Fruit fly (Drosophila melanogaster) whole organism, embryonic: ENCODE results near the gene CG31637.

ENCODE experiments used
- Atf3 ChIP-seq: fragments of 200-800 bp; sonication (Bioruptor generic); optimal IDR thresholded peaks from 3 replicates; lab custom pipeline; 2016; ENCODE audit warnings: missing biosample characterization, missing genetic modification characterization
- BtbVII ChIP-seq: fragments of 200-800 bp; sonication (Bioruptor generic); optimal IDR thresholded peaks from 3 replicates; lab custom pipeline; 2017; ENCODE audit warnings: missing biosample characterization, mild to moderate bottlenecking, missing genetic modification characterization
- CG14050 ChIP-seq: fragments of 200-800 bp; sonication (Bioruptor generic); IDR thresholded peaks from 3 replicates; pipeline ENCODE4 v1.3.6; 2022; ENCODE audit warnings: missing biosample characterization, missing genetic modification characterization
- CG1529 ChIP-seq: fragments of 200-800 bp; sonication (Bioruptor generic); optimal IDR thresholded peaks from 3 replicates; lab custom pipeline; 2018; ENCODE audit warnings: missing biosample characterization, missing genetic modification characterization
- CG17186 ChIP-seq: fragments of 200-800 bp; sonication (Bioruptor generic); optimal IDR thresholded peaks from 3 replicates; lab custom pipeline; 2017; ENCODE audit warnings: missing biosample characterization, missing genetic modification reagents, missing genetic modification characterization
- CG17612 ChIP-seq: fragments of 200-800 bp; sonication (Bioruptor generic); IDR thresholded peaks from 2 replicates; pipeline ENCODE4 v1.3.6; 2022; ENCODE audit warnings: missing biosample characterization, missing genetic modification characterization
- CG18011 ChIP-seq: fragments of 200-800 bp; sonication (Bioruptor generic); optimal IDR thresholded peaks from 2 replicates; lab custom pipeline; 2017; ENCODE audit warnings: missing biosample characterization, missing genetic modification characterization, mild to moderate bottlenecking, moderate library complexity, missing genotype
- CG18262 ChIP-seq: fragments of 200-800 bp; optimal IDR thresholded peaks from 3 replicates; lab custom pipeline; 2019; ENCODE audit warnings: missing biosample characterization, mild to moderate bottlenecking, missing genetic modification characterization, moderate library complexity
- CG1832 ChIP-seq: fragments of 200-800 bp; sonication (Bioruptor generic); optimal IDR thresholded peaks from 2 replicates; lab custom pipeline; 2017; ENCODE audit warnings: missing biosample characterization, mild to moderate bottlenecking, missing genetic modification characterization, inconsistent platforms
- CG2129 ChIP-seq: fragments of 200-800 bp; sonication (Bioruptor generic); IDR thresholded peaks from 2 replicates; pipeline ENCODE4 v1.3.6; 2022; ENCODE audit warnings: missing biosample characterization, missing genetic modification characterization; ENCODE audit not compliant: partially characterized antibody
- CG2202 ChIP-seq: fragments of 200-800 bp; sonication (Bioruptor generic); optimal IDR thresholded peaks from 2 replicates; lab custom pipeline; 2018; ENCODE audit warnings: missing biosample characterization, mild to moderate bottlenecking, missing genetic modification characterization
- CG2712 ChIP-seq: fragments of 200-800 bp; optimal IDR thresholded peaks from 3 replicates; lab custom pipeline; 2019; ENCODE audit warnings: missing biosample characterization, mild to moderate bottlenecking, missing genetic modification characterization, moderate library complexity
- CG32772 ChIP-seq: fragments of 200-800 bp; sonication (Bioruptor generic); IDR thresholded peaks from 2 replicates; pipeline ENCODE4 v1.3.6; 2022; ENCODE audit warnings: missing biosample characterization, missing genetic modification characterization
- CG4328 ChIP-seq: fragments of 200-800 bp; sonication (Bioruptor generic); optimal IDR thresholded peaks from 3 replicates; lab custom pipeline; 2017; ENCODE audit warnings: missing biosample characterization, missing genetic modification reagents, missing genetic modification characterization
- CG4730 ChIP-seq: fragments of 200-800 bp; sonication (Bioruptor generic); IDR thresholded peaks from 2 replicates; pipeline ENCODE4 v1.3.6; 2022; ENCODE audit warnings: missing biosample characterization, missing genetic modification characterization
- CG4854 ChIP-seq: fragments of 200-800 bp; sonication (Bioruptor generic); optimal IDR thresholded peaks from 2 replicates; lab custom pipeline; 2016; ENCODE audit warnings: missing biosample characterization, missing genetic modification characterization, inconsistent platforms
- CG8359 ChIP-seq: fragments of 200-800 bp; sonication (Bioruptor generic); optimal IDR thresholded peaks from 2 replicates; lab custom pipeline; 2017; ENCODE audit warnings: missing biosample characterization, mild to moderate bottlenecking, missing genetic modification characterization, borderline replicate concordance
- CG9876 ChIP-seq: fragments of 200-800 bp; sonication (Bioruptor generic); optimal IDR thresholded peaks from 2 replicates; lab custom pipeline; 2016; ENCODE audit warnings: missing biosample characterization, missing genetic modification characterization
- CrebB ChIP-seq: fragments of 200-800 bp; sonication (Bioruptor generic); optimal IDR thresholded peaks from 3 replicates; lab custom pipeline; 2018; ENCODE audit warnings: missing biosample characterization, mild to moderate bottlenecking, missing genetic modification characterization
- Deaf1 ChIP-seq: fragments of 200-800 bp; optimal IDR thresholded peaks from 3 replicates; lab custom pipeline; 2019; ENCODE audit warnings: missing biosample characterization, mild to moderate bottlenecking, missing genetic modification characterization, moderate library complexity
- Dip3 ChIP-seq: fragments of 200-800 bp; sonication (Bioruptor generic); optimal IDR thresholded peaks from 3 replicates; lab custom pipeline; 2016; ENCODE audit warnings: missing biosample characterization, missing genetic modification characterization
- E2f2 ChIP-seq: fragments of 200-800 bp; sonication (Bioruptor generic); IDR thresholded peaks from 2 replicates; pipeline ENCODE4 v1.3.6; 2022; ENCODE audit warnings: missing biosample characterization, missing genetic modification characterization
- Fer1 ChIP-seq: fragments of 200-800 bp; sonication (Bioruptor generic); optimal IDR thresholded peaks from 2 replicates; lab custom pipeline; 2017; ENCODE audit warnings: missing biosample characterization, mild to moderate bottlenecking, missing genetic modification characterization
- HHEX ChIP-seq: fragments of 200-800 bp; sonication (Bioruptor generic); optimal IDR thresholded peaks from 3 replicates; lab custom pipeline; 2017; ENCODE audit warnings: missing biosample characterization, mild to moderate bottlenecking, missing genetic modification characterization, missing genetic modification reagents
- Hand ChIP-seq: fragments of 200-800 bp; sonication (Bioruptor generic); optimal IDR thresholded peaks from 2 replicates; lab custom pipeline; 2017; ENCODE audit warnings: mild to moderate bottlenecking, missing biosample characterization, missing genetic modification reagents, missing genetic modification characterization
- Hr3 ChIP-seq: fragments of 200-800 bp; sonication (Bioruptor generic); optimal IDR thresholded peaks from 3 replicates; lab custom pipeline; 2016; ENCODE audit warnings: missing biosample characterization, missing genetic modification characterization
- Jarid2 ChIP-seq: fragments of 200-800 bp; sonication (Bioruptor generic); optimal IDR thresholded peaks from 3 replicates; lab custom pipeline; 2017; ENCODE audit warnings: mild to moderate bottlenecking, missing biosample characterization, missing genetic modification reagents, missing genetic modification characterization
- Med ChIP-seq: fragments of 200-800 bp; sonication (Bioruptor generic); peaks from one replicate; lab custom pipeline; 2016; ENCODE audit warnings: missing biosample characterization, missing genetic modification characterization, mild to moderate bottlenecking, inconsistent platforms, moderate library complexity
- Neu2 ChIP-seq: fragments of 200-800 bp; sonication (Bioruptor generic); optimal IDR thresholded peaks from 3 replicates; lab custom pipeline; 2016; ENCODE audit warnings: missing biosample characterization, missing genetic modification characterization, borderline replicate concordance
- Poxn ChIP-seq: fragments of 200-800 bp; sonication (Bioruptor generic); IDR thresholded peaks from 2 replicates; pipeline ENCODE4 v1.3.6; 2022; ENCODE audit warnings: missing biosample characterization, missing genetic modification characterization
- Sry-β ChIP-seq: fragments of 200-800 bp; sonication (Bioruptor generic); optimal IDR thresholded peaks from 2 replicates; lab custom pipeline; 2018; ENCODE audit warnings: missing biosample characterization, mild to moderate bottlenecking, missing genetic modification characterization, moderate library complexity
- ac ChIP-seq: fragments of 200-800 bp; sonication (Bioruptor generic); optimal IDR thresholded peaks from 3 replicates; lab custom pipeline; 2017; ENCODE audit warnings: missing biosample characterization, mild to moderate bottlenecking, missing genetic modification characterization
- ato ChIP-seq: fragments of 200-800 bp; sonication (Bioruptor generic); IDR thresholded peaks from 2 replicates; pipeline ENCODE4 v1.3.6; 2022; ENCODE audit warnings: missing biosample characterization, missing genetic modification characterization; ENCODE audit not compliant: partially characterized antibody
- fd64A ChIP-seq: fragments of 200-800 bp; sonication (Bioruptor generic); optimal IDR thresholded peaks from 3 replicates; lab custom pipeline; 2018; ENCODE audit warnings: missing biosample characterization, mild to moderate bottlenecking, missing genetic modification characterization
- h ChIP-seq: fragments of >200 bp; optimal IDR thresholded peaks from 2 replicates; lab custom pipeline; 2017
- hbn ChIP-seq: fragments of 200-800 bp; sonication (Bioruptor generic); IDR thresholded peaks from 2 replicates; pipeline ENCODE4 v1.3.6; 2022; ENCODE audit warnings: missing biosample characterization, missing genetic modification characterization; ENCODE audit not compliant: partially characterized antibody
- her ChIP-seq: fragments of 200-800 bp; sonication (Bioruptor generic); optimal IDR thresholded peaks from 2 replicates; lab custom pipeline; 2016; ENCODE audit warnings: missing biosample characterization, missing genetic modification characterization
- jumu ChIP-seq: fragments of 200-800 bp; sonication (Bioruptor generic); optimal IDR thresholded peaks from 3 replicates; lab custom pipeline; 2016; ENCODE audit warnings: missing biosample characterization, missing genetic modification characterization
- mam ChIP-seq: fragments of 200-800 bp; sonication (Bioruptor generic); optimal IDR thresholded peaks from 3 replicates; lab custom pipeline; 2016; ENCODE audit warnings: missing biosample characterization, missing genetic modification characterization
- nerfin-2 ChIP-seq: fragments of 200-800 bp; sonication (Bioruptor generic); IDR thresholded peaks from 2 replicates; pipeline ENCODE4 v1.3.6; 2022; ENCODE audit warnings: missing biosample characterization, missing genetic modification characterization; ENCODE audit not compliant: partially characterized antibody
- pan ChIP-seq, 4 experiments: fragments of >200 bp in 3 of 4; fragments of 200-800 bp in 1 of 4; sonication (Bioruptor generic) in 1 of 4; optimal IDR thresholded peaks in 3 of 4; IDR thresholded peaks in 1 of 4; 2 replicates each; pipeline versions ENCODE4 v1.3.6 to Lab custom; 2017 to 2022; ENCODE audit warnings: missing biosample characterization in 2 of 4, missing genetic modification characterization in 2 of 4, mixed read lengths in 1 of 4
- pzg ChIP-seq: fragments of 200-800 bp; sonication (Bioruptor generic); optimal IDR thresholded peaks from 3 replicates; lab custom pipeline; 2018; ENCODE audit warnings: missing biosample characterization, mild to moderate bottlenecking, missing genetic modification characterization, moderate library complexity
- ranshi ChIP-seq: fragments of 200-800 bp; sonication (Bioruptor generic); IDR thresholded peaks from 2 replicates; pipeline ENCODE4 v1.3.6; 2022; ENCODE audit warnings: missing biosample characterization, missing genetic modification characterization
- seq ChIP-seq: fragments of 200-800 bp; sonication (Bioruptor generic); IDR thresholded peaks from 2 replicates; pipeline ENCODE4 v1.3.6; 2022; ENCODE audit warnings: missing biosample characterization, missing genetic modification characterization
- slbo ChIP-seq: fragments of 200-800 bp; sonication (Bioruptor generic); IDR thresholded peaks from 2 replicates; pipeline ENCODE4 v1.3.6; 2022; ENCODE audit warnings: missing biosample characterization, missing genetic modification characterization
- slp2 ChIP-seq: fragments of 200-800 bp; sonication (Bioruptor generic); optimal IDR thresholded peaks from 2 replicates; lab custom pipeline; 2016; ENCODE audit warnings: missing biosample characterization, missing genetic modification characterization
- toy ChIP-seq: fragments of 200-800 bp; sonication (Bioruptor generic); IDR thresholded peaks from 2 replicates; pipeline ENCODE4 v1.3.6; 2022; ENCODE audit warnings: missing biosample characterization, missing genetic modification characterization
- trh ChIP-seq: fragments of 200-800 bp; sonication (Bioruptor generic); optimal IDR thresholded peaks from 2 replicates; lab custom pipeline; 2016; ENCODE audit warnings: missing biosample characterization, missing genetic modification characterization
- twi ChIP-seq: fragments of 200-800 bp; optimal IDR thresholded peaks from 2 replicates; lab custom pipeline; 2019; ENCODE audit warnings: missing biosample characterization, mild to moderate bottlenecking, missing genetic modification characterization, moderate library complexity
- zen ChIP-seq: fragments of 200-800 bp; sonication (Bioruptor generic); optimal IDR thresholded peaks from 3 replicates; lab custom pipeline; 2018; ENCODE audit warnings: missing biosample characterization, mild to moderate bottlenecking, missing genetic modification characterization, moderate library complexity

CG31637 gene

dm6 chr2L:6488676-6489140 lies 9.7 kb upstream of the CG31637 start, which contains the start of the genes KFase and epsilonCOP:
Gene KFase, minus strand, starts transcription at chr2L:6488756.
Gene epsilonCOP, plus strand, starts transcription at chr2L:6489090.
- peak; percentile 74 for TF ChIP-seq Fer1 (GFP tag; lab: Kevin White, UChicago)
- peak; percentile 21 for TF ChIP-seq twi (tag; lab: Kevin White, UChicago)
- TF ChIP-seq CG18011: peak; percentile 46
- TF ChIP-seq CG17186 (GFP tag; lab: Kevin White, UChicago): peak; percentile 5
- no peak for TF ChIP-seq fd64A (GFP tag; lab: Kevin White, UChicago)
- TF ChIP-seq CG4730 (GFP tag; lab: Robert Waterston, UW): 0 out of 2 replicates have a peak, but pooled peaks have one; percentile 28
- TF ChIP-seq CG17612 (GFP tag; lab: Robert Waterston, UW): no peak
- no peak for TF ChIP-seq CG1832 (GFP tag; lab: Kevin White, UChicago)
- TF ChIP-seq CG2712 (tag; lab: Kevin White, UChicago): peak; percentile 72
- peak; percentile 71 for TF ChIP-seq Dip3 (GFP tag; lab: Kevin White, UChicago)
- TF ChIP-seq pan (optimal IDR thresholded peaks at IDR 0.05; lab: Kevin White, UChicago): no peak
- TF ChIP-seq pan (GFP tag; optimal IDR thresholded peaks at IDR 0.05 in 1 of 2, IDR thresholded peaks at IDR 0.05 in 1 of 2): no peak
- peak; percentile 50 for TF ChIP-seq mam
- peak; percentile 51 for TF ChIP-seq Hr3 (GFP tag; lab: Kevin White, UChicago)
- TF ChIP-seq pzg: peak; percentile 62
- TF ChIP-seq Poxn (GFP tag; lab: Robert Waterston, UW): no peak
- TF ChIP-seq CrebB (tag; lab: Kevin White, UChicago): peak; percentile 6
- no peak for TF ChIP-seq Sry-β (GFP tag; lab: Kevin White, UChicago)
- TF ChIP-seq hbn (GFP tag; lab: Robert Waterston, UW): peak; percentile 70
- no peak for TF ChIP-seq CG8359 (GFP tag; lab: Kevin White, UChicago)
- peak; percentile 63 for TF ChIP-seq nerfin-2
- TF ChIP-seq slp2 (GFP tag; lab: Kevin White, UChicago): no peak
- TF ChIP-seq jumu (GFP tag; lab: Kevin White, UChicago): no peak
- TF ChIP-seq CG18262 (tag; lab: Kevin White, UChicago): peak; percentile 65
- TF ChIP-seq CG2129 (GFP tag; lab: Robert Waterston, UW): no peak
- TF ChIP-seq CG9876 (GFP tag; lab: Kevin White, UChicago): peak; percentile 40
- TF ChIP-seq trh (GFP tag; lab: Kevin White, UChicago): no peak
- no peak for TF ChIP-seq toy
- TF ChIP-seq CG32772 (GFP tag; lab: Robert Waterston, UW): no peak
- peak; percentile 36 for TF ChIP-seq BtbVII (GFP tag; lab: Kevin White, UChicago)
- TF ChIP-seq her (GFP tag; lab: Kevin White, UChicago): peak; percentile 38
- no peak for TF ChIP-seq Jarid2 (GFP tag; lab: Kevin White, UChicago)
- no peak for TF ChIP-seq CG2202 (tag; lab: Kevin White, UChicago)
- TF ChIP-seq E2f2 (GFP tag; lab: Robert Waterston, UW): peak; percentile 56
- TF ChIP-seq Hand (GFP tag; lab: Kevin White, UChicago): no peak
- no peak for TF ChIP-seq CG1529 (GFP tag; lab: Kevin White, UChicago)
- TF ChIP-seq slbo (GFP tag; lab: Robert Waterston, UW): peak; percentile 65
- TF ChIP-seq h (lab: Kevin White, UChicago): no peak
- peak; percentile 63; the same call in 1 of the 2 replicates for TF ChIP-seq ato (GFP tag; lab: Robert Waterston, UW)
- 0 out of 3 replicates have a peak, but pooled peaks have one; percentile 26 for TF ChIP-seq CG14050 (GFP tag; lab: Robert Waterston, UW)
- TF ChIP-seq CG4328 (GFP tag; lab: Kevin White, UChicago): peak; percentile 58
- TF ChIP-seq seq: no peak
- peak; percentile 42 for TF ChIP-seq CG4854
- TF ChIP-seq HHEX (GFP tag; lab: Kevin White, UChicago): peak; percentile 33
- no peak for TF ChIP-seq ac (GFP tag; lab: Kevin White, UChicago)
- peak; percentile 43; the same call in 1 of the 2 replicates for TF ChIP-seq ranshi (GFP tag; lab: Robert Waterston, UW)
- peak; percentile 20 for TF ChIP-seq Atf3 (GFP tag; lab: Kevin White, UChicago)
- no peak for TF ChIP-seq Neu2 (GFP tag; lab: Kevin White, UChicago)
- peak; percentile 94 for TF ChIP-seq Med (GFP tag; lab: Kevin White, UChicago)
- peak; percentile 86 for TF ChIP-seq zen (tag; lab: Kevin White, UChicago)
- peak; percentile 33 for TF ChIP-seq Deaf1
